Worm (Caenorhabditis elegans): ENCODE measurements around the gene F58F9.3.

DNA sequence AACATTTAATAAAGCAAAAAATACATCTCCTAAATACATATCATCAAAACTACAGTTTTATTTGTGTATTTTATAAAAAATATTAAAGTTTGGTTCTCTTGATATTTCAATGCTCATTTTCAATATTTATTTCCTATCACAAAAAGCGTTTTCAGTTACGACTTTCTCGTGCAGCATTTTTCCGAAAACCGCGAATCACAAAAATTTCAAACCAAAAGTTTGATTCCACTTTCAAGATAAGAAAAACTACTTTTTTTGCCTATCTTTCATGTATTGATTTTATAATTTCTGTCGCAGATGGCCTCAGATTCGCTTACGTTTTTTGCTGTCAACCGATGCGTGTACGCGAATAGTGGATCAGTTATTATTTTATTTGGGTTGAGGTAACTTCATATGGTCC lies 13.6 kb upstream of the F58F9.3 start, which contains the start of gene C49A9.4:
- TF ChIP-seq zim-3 (tag; optimal IDR thresholded peaks at IDR 0.05), result no peak
- TF ChIP-seq hlh-12 (tag; optimal IDR thresholded peaks at IDR 0.05), result no peak
- TF ChIP-seq zfh-2 (GFP tag; conservative IDR thresholded peaks at IDR 0.05), result no peak
- TF ChIP-seq F49E8.2 (tag; optimal IDR thresholded peaks at IDR 0.05; ENCODE audit: insufficient read depth), result no peak
- no peak for TF ChIP-seq dpl-1 (GFP tag; optimal IDR thresholded peaks at IDR 0.05)
- TF ChIP-seq xnd-1 (tag; optimal IDR thresholded peaks at IDR 0.05), result no peak
- TF ChIP-seq ceh-91 (GFP tag; IDR thresholded peaks at IDR 0.05), result no peak
